Fruit fly (Drosophila melanogaster) whole organism, prepupa: ENCODE results near the gene Cpr72Eb.

ENCODE experiments used
- CG16779 ChIP-seq: fragments of 200-800 bp; sonication (Bioruptor generic); optimal IDR thresholded peaks from 3 replicates; lab custom pipeline; 2017; ENCODE audit warnings: missing biosample characterization, mild to moderate bottlenecking, missing genetic modification characterization
- CG34406 ChIP-seq: fragments of 200-800 bp; sonication (Bioruptor generic); optimal IDR thresholded peaks from 3 replicates; lab custom pipeline; 2016; ENCODE audit warnings: missing biosample characterization, missing genetic modification characterization
- Eip75B ChIP-seq: fragments of 200-800 bp; sonication (Bioruptor generic); optimal IDR thresholded peaks from 3 replicates; lab custom pipeline; 2016; ENCODE audit warnings: missing biosample characterization, missing genetic modification characterization
- Met ChIP-seq: fragments of 200-800 bp; sonication (Bioruptor generic); optimal IDR thresholded peaks from 3 replicates; lab custom pipeline; 2016; ENCODE audit warnings: missing biosample characterization, missing genetic modification characterization
- Sox102F ChIP-seq: fragments of 200-800 bp; sonication (Bioruptor generic); optimal IDR thresholded peaks from 2 replicates; lab custom pipeline; 2016; ENCODE audit warnings: missing biosample characterization, mild to moderate bottlenecking, missing genetic modification characterization
- acj6 ChIP-seq: fragments of 200-800 bp; sonication (Bioruptor generic); optimal IDR thresholded peaks from 3 replicates; lab custom pipeline; 2016; ENCODE audit warnings: missing biosample characterization, missing genetic modification characterization
- pdm3 ChIP-seq: fragments of 200-800 bp; sonication (Bioruptor generic); optimal IDR thresholded peaks from 3 replicates; lab custom pipeline; 2016; ENCODE audit warnings: missing biosample characterization, missing genetic modification characterization

dm6 chr3L:16334876-16335275, 29.8 kb upstream of the Cpr72Eb start:
- TF ChIP-seq pdm3 (GFP tag; lab: Kevin White, UChicago) (no peak), CG34406 (GFP tag; lab: Kevin White, UChicago) (no peak), Eip75B (no peak), Sox102F (GFP tag; lab: Kevin White, UChicago) (no peak), Met (GFP tag; lab: Kevin White, UChicago) (no peak), CG16779 (tag; lab: Kevin White, UChicago) (no peak), acj6 (GFP tag; lab: Kevin White, UChicago) (no peak)
